Worm (Caenorhabditis elegans) whole organism, L1 larva: Measurements from ENCODE around the gene srw-113.

Experiments used
- blmp-1 ChIP-seq: fragments of 150-350 bp; optimal IDR thresholded peaks from 2 replicates; lab custom pipeline; 2014; ENCODE audit warnings: missing biosample characterization, missing genetic modification characterization
- ceh-8 ChIP-seq: fragments of 200-800 bp; sonication (Bioruptor generic); optimal IDR thresholded peaks from 2 replicates; lab custom pipeline; 2018; ENCODE audit warnings: mild to moderate bottlenecking, missing genetic modification characterization, moderate library complexity, missing compliant biosample characterization
- ceh-82 ChIP-seq, 3 experiments: fragments of 150-350 bp in 1 of 3; sonication (generic microtip) in 2 of 3; optimal IDR thresholded peaks; 2 replicates each; lab custom pipeline; 2014 to 2017; ENCODE audit warnings: missing biosample characterization in 3 of 3, missing genetic modification characterization in 3 of 3
- ces-1 ChIP-seq: fragments of 150-350 bp; optimal IDR thresholded peaks from 2 replicates; lab custom pipeline; 2014; ENCODE audit warnings: missing biosample characterization, missing genetic modification reagents, missing genetic modification characterization
- dsc-1 ChIP-seq: sonication (generic microtip); optimal IDR thresholded peaks from 2 replicates; lab custom pipeline; 2016; ENCODE audit warnings: mild to moderate bottlenecking, missing genetic modification characterization, missing compliant biosample characterization
- elt-2 ChIP-seq: sonication (generic microtip); optimal IDR thresholded peaks from 2 replicates; lab custom pipeline; 2016; ENCODE audit warnings: missing genetic modification characterization, mild to moderate bottlenecking, inconsistent platforms, missing compliant biosample characterization, missing genetic modification reagents
- lin-35 ChIP-seq, 2 experiments: fragments of 150-350 bp; optimal IDR thresholded peaks; 2 replicates each; lab custom pipeline; 2014; ENCODE audit warnings: missing biosample characterization in 2 of 2, missing genetic modification characterization in 2 of 2, missing genetic modification reagents in 2 of 2
- mdl-1 ChIP-seq, 2 experiments: fragments of 150-350 bp; optimal IDR thresholded peaks; 2 replicates each; lab custom pipeline; 2014 to 2017; ENCODE audit warnings: missing biosample characterization in 2 of 2, missing genetic modification characterization in 2 of 2, inconsistent platforms in 1 of 2
- nhr-11 ChIP-seq: fragments of 150-350 bp; optimal IDR thresholded peaks from 2 replicates; lab custom pipeline; 2014; ENCODE audit warnings: missing biosample characterization, missing genetic modification characterization
- nhr-90 ChIP-seq: sonication (generic microtip); optimal IDR thresholded peaks from 2 replicates; lab custom pipeline; 2016; ENCODE audit warnings: mild to moderate bottlenecking, missing genetic modification characterization, missing compliant biosample characterization; ENCODE audit not compliant: poor library complexity
- snpc-4 ChIP-seq: fragments of 150-350 bp; optimal IDR thresholded peaks from 2 replicates; lab custom pipeline; 2014; ENCODE audit warnings: missing biosample characterization, missing genetic modification characterization
- unc-30 ChIP-seq: sonication (generic microtip); optimal IDR thresholded peaks from 2 replicates; lab custom pipeline; 2017; ENCODE audit warnings: missing biosample characterization, missing genetic modification characterization
- unc-62 ChIP-seq: fragments of 150-350 bp; optimal IDR thresholded peaks from 2 replicates; lab custom pipeline; 2014; ENCODE audit warnings: missing biosample characterization, missing genetic modification reagents, missing genetic modification characterization
- ztf-11 ChIP-seq, 2 experiments: sonication (generic microtip); optimal IDR thresholded peaks; 2 replicates each; lab custom pipeline; 2016 to 2017; ENCODE audit warnings: missing genetic modification characterization in 2 of 2, missing biosample characterization in 1 of 2, missing compliant biosample characterization in 1 of 2

DNA sequence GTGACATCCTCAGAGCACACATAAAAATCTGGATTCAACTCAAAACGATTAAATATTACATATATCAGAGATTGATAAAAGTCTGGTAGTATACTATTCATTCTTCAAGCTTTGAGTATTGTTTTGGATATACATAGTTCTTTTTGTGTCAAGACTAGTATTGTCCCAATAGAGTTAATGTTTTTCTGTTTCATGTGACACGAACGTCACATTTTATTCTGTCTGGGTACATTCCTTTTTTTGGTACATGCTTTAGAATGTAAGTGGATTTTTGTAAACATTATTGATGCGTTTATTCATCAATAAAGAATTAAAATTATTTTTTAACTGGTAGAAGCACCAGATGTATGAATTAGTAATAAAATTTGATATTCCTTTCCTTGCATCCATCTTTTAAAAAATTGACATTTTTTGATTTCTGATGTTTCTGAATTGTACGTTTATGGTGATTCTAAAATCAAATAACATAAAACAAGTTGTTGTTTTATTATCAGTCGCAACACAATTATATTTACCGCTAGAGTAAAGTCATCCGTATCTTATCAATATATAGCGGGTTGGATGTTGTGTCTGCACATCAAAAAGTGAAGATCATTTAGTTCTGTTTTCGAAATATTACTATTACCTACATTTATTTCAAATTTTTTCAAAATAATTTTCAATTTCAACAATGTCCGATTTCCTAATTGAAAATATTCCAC lies 17.0 kb upstream of the srw-113 start, which contains the start of the genes srt-22 and nhr-246:
- TF ChIP-seq blmp-1 (no peak), ztf-11 (tag; optimal IDR thresholded peaks at IDR 0.05; lab: Kevin White, UChicago) (no peak), ceh-8 (no peak), mdl-1 (tag; optimal IDR thresholded peaks at IDR 0.05; lab: Kevin White, UChicago) (no peak), unc-62 (GFP tag; lab: Kevin White, UChicago) (no peak), nhr-11 (tag; lab: Kevin White, UChicago) (no peak), nhr-90 (no peak), dsc-1 (no peak), elt-2 (peak; percentile 11), ces-1 (GFP tag; lab: Kevin White, UChicago) (no peak), lin-35 (GFP tag; optimal IDR thresholded peaks at IDR 0.05; lab: Kevin White, UChicago) (no peak), ceh-82 (tag; optimal IDR thresholded peaks at IDR 0.05; lab: Kevin White, UChicago) (no peak), snpc-4 (tag; lab: Kevin White, UChicago) (no peak), unc-30 (no peak)
